Fruit fly (Drosophila melanogaster) Kc167 (cell line): ENCODE data around the gene CG43739.

ENCODE experiments used
- Myc ChIP-seq: fragments of >200 bp; optimal IDR thresholded peaks from 2 replicates; lab custom pipeline; 2017; ENCODE audit warnings: missing external identifiers
- Sin3A ChIP-seq: fragments of >200 bp; optimal IDR thresholded peaks from 2 replicates; lab custom pipeline; 2018; ENCODE audit warnings: missing external identifiers
- h ChIP-seq: fragments of >200 bp; optimal IDR thresholded peaks from 3 replicates; lab custom pipeline; 2018; ENCODE audit warnings: missing external identifiers
- psq ChIP-seq: fragments of >200 bp; optimal IDR thresholded peaks from 2 replicates; lab custom pipeline; 2017; ENCODE audit warnings: missing external identifiers
- ttk ChIP-seq: sonication (Bioruptor generic); optimal IDR thresholded peaks from 2 replicates; lab custom pipeline; 2017; ENCODE audit warnings: missing external identifiers

- no peak for TF ChIP-seq h
- no peak for TF ChIP-seq Myc
- no peak for TF ChIP-seq psq (lab: Kevin White, UChicago)
- TF ChIP-seq ttk (lab: Kevin White, UChicago) = no peak
- TF ChIP-seq Sin3A = no peak
These were observed 67.1 kb downstream of the CG43739 start for dm6 chr2L:20851592-20851991.
